Fruit fly (Drosophila melanogaster) whole organism, embryonic: Measurements from ENCODE around the gene Sirup.

ENCODE experiments used
- B-H2 ChIP-seq: fragments of 200-800 bp; sonication (Bioruptor generic); optimal IDR thresholded peaks from 2 replicates; lab custom pipeline; 2018; ENCODE audit warnings: missing biosample characterization, mild to moderate bottlenecking, missing genetic modification characterization
- Bgb ChIP-seq: fragments of 200-800 bp; sonication (Bioruptor generic); IDR thresholded peaks from 2 replicates; pipeline ENCODE4 v1.3.6; 2022; ENCODE audit warnings: missing biosample characterization, missing genetic modification characterization; ENCODE audit not compliant: partially characterized antibody
- CG11560 ChIP-seq: fragments of 200-800 bp; sonication (Bioruptor generic); IDR thresholded peaks from 3 replicates; pipeline ENCODE4 v1.3.6; 2022; ENCODE audit warnings: missing biosample characterization, missing genetic modification characterization
- CG11696 ChIP-seq: fragments of 200-800 bp; sonication (Bioruptor generic); IDR thresholded peaks from 2 replicates; pipeline ENCODE4 v1.3.6; 2022; ENCODE audit warnings: missing biosample characterization, missing genetic modification characterization
- CG17912 ChIP-seq: fragments of 200-800 bp; sonication (Bioruptor generic); optimal IDR thresholded peaks from 2 replicates; lab custom pipeline; 2018; ENCODE audit warnings: missing biosample characterization, mild to moderate bottlenecking, missing genetic modification characterization
- CG18262 ChIP-seq: fragments of 200-800 bp; optimal IDR thresholded peaks from 3 replicates; lab custom pipeline; 2019; ENCODE audit warnings: missing biosample characterization, mild to moderate bottlenecking, missing genetic modification characterization, moderate library complexity
- CG2875 ChIP-seq: fragments of 200-800 bp; sonication (Bioruptor generic); optimal IDR thresholded peaks from 2 replicates; lab custom pipeline; 2017; ENCODE audit warnings: missing biosample characterization, mild to moderate bottlenecking, missing genetic modification characterization, missing genetic modification reagents
- CG3847 ChIP-seq: fragments of 200-800 bp; sonication (Bioruptor generic); IDR thresholded peaks from 2 replicates; pipeline ENCODE4 v1.3.6; 2022; ENCODE audit warnings: missing biosample characterization, missing genetic modification characterization
- CG42726 ChIP-seq: fragments of 200-800 bp; sonication (Bioruptor generic); IDR thresholded peaks from 2 replicates; pipeline ENCODE4 v1.3.6; 2022; ENCODE audit warnings: missing biosample characterization, missing genetic modification characterization; ENCODE audit not compliant: partially characterized antibody
- CG4282 ChIP-seq: fragments of 200-800 bp; sonication (Bioruptor generic); optimal IDR thresholded peaks from 2 replicates; lab custom pipeline; 2016; ENCODE audit warnings: missing biosample characterization, missing genetic modification characterization
- CG5245 ChIP-seq: fragments of 200-800 bp; sonication (Bioruptor generic); optimal IDR thresholded peaks from 3 replicates; lab custom pipeline; 2016; ENCODE audit warnings: missing biosample characterization, missing genetic modification characterization
- CG6683 ChIP-seq: fragments of 200-800 bp; sonication (Bioruptor generic); optimal IDR thresholded peaks from 2 replicates; lab custom pipeline; 2017; ENCODE audit warnings: missing biosample characterization, mild to moderate bottlenecking, missing genetic modification characterization, missing genetic modification reagents
- CG6854 ChIP-seq: fragments of 200-800 bp; sonication (Bioruptor generic); optimal IDR thresholded peaks from 3 replicates; lab custom pipeline; 2017; ENCODE audit warnings: missing biosample characterization, mild to moderate bottlenecking, missing genetic modification characterization
- CG7271 ChIP-seq: fragments of 200-800 bp; sonication (Bioruptor generic); optimal IDR thresholded peaks from 2 replicates; lab custom pipeline; 2018; ENCODE audit warnings: missing biosample characterization, mild to moderate bottlenecking, missing genetic modification characterization, moderate library complexity
- CG7928 ChIP-seq: fragments of 200-800 bp; sonication (Bioruptor generic); optimal IDR thresholded peaks from 2 replicates; lab custom pipeline; 2017; ENCODE audit warnings: missing biosample characterization, mild to moderate bottlenecking, missing genetic modification characterization
- CG8281 ChIP-seq: fragments of 200-800 bp; sonication (Bioruptor generic); optimal IDR thresholded peaks from 2 replicates; lab custom pipeline; 2018; ENCODE audit warnings: missing biosample characterization, mild to moderate bottlenecking, missing genetic modification characterization, moderate library complexity
- CG8388 ChIP-seq: fragments of 200-800 bp; sonication (Bioruptor generic); optimal IDR thresholded peaks from 2 replicates; lab custom pipeline; 2019; ENCODE audit warnings: missing biosample characterization, mild to moderate bottlenecking, missing genetic modification characterization, moderate library complexity
- Dbx ChIP-seq: fragments of 200-800 bp; sonication (Bioruptor generic); IDR thresholded peaks from 3 replicates; pipeline ENCODE4 v1.3.6; 2022; ENCODE audit warnings: missing biosample characterization, missing genetic modification characterization
- Dfd ChIP-seq, 2 experiments: fragments of >200 bp; optimal IDR thresholded peaks; 2 replicates each; lab custom pipeline; 2017; ENCODE audit warnings: missing biosample characterization in 2 of 2, missing genetic modification characterization in 2 of 2
- Dip3 ChIP-seq: fragments of 200-800 bp; sonication (Bioruptor generic); optimal IDR thresholded peaks from 3 replicates; lab custom pipeline; 2016; ENCODE audit warnings: missing biosample characterization, missing genetic modification characterization
- Dref ChIP-seq: fragments of 200-800 bp; sonication (Bioruptor generic); IDR thresholded peaks from 2 replicates; pipeline ENCODE4 v1.3.6; 2022; ENCODE audit warnings: missing biosample characterization, missing genetic modification characterization
- Drgx ChIP-seq: fragments of 200-800 bp; sonication (Bioruptor generic); IDR thresholded peaks from 2 replicates; pipeline ENCODE4 v1.3.6; 2022; ENCODE audit warnings: missing biosample characterization, missing genetic modification characterization
- E2f2 ChIP-seq: fragments of 200-800 bp; sonication (Bioruptor generic); IDR thresholded peaks from 2 replicates; pipeline ENCODE4 v1.3.6; 2022; ENCODE audit warnings: missing biosample characterization, missing genetic modification characterization
- Fer1 ChIP-seq: fragments of 200-800 bp; sonication (Bioruptor generic); optimal IDR thresholded peaks from 2 replicates; lab custom pipeline; 2017; ENCODE audit warnings: missing biosample characterization, mild to moderate bottlenecking, missing genetic modification characterization
- Gsc ChIP-seq: fragments of 200-800 bp; sonication (Bioruptor generic); IDR thresholded peaks from 2 replicates; pipeline ENCODE4 v1.3.6; 2022; ENCODE audit warnings: missing biosample characterization, missing genetic modification characterization
- Hsf ChIP-seq: fragments of 200-800 bp; sonication (Bioruptor generic); optimal IDR thresholded peaks from 3 replicates; lab custom pipeline; 2016; ENCODE audit warnings: missing biosample characterization, missing genetic modification characterization
- MTF-1 ChIP-seq: fragments of 200-800 bp; sonication (Bioruptor generic); optimal IDR thresholded peaks from 2 replicates; lab custom pipeline; 2018; ENCODE audit warnings: missing biosample characterization, mild to moderate bottlenecking, missing genetic modification characterization, borderline replicate concordance
- Myb ChIP-seq: fragments of 200-800 bp; sonication (Bioruptor generic); optimal IDR thresholded peaks from 2 replicates; lab custom pipeline; 2016; ENCODE audit warnings: missing biosample characterization, missing genetic modification characterization
- Rx ChIP-seq: fragments of 200-800 bp; sonication (Bioruptor generic); IDR thresholded peaks from 2 replicates; pipeline ENCODE4 v1.3.6; 2022; ENCODE audit warnings: missing biosample characterization, missing genetic modification characterization
- bbx ChIP-seq: fragments of 200-800 bp; sonication (Bioruptor generic); IDR thresholded peaks from 2 replicates; pipeline ENCODE4 v1.3.6; 2022; ENCODE audit warnings: missing biosample characterization, missing genetic modification characterization; ENCODE audit not compliant: partially characterized antibody
- br ChIP-seq: fragments of >200 bp; optimal IDR thresholded peaks from 2 replicates; lab custom pipeline; 2017
- btn ChIP-seq: fragments of 200-800 bp; sonication (Bioruptor generic); optimal IDR thresholded peaks from 2 replicates; lab custom pipeline; 2016; ENCODE audit warnings: missing biosample characterization, missing genetic modification characterization
- chif ChIP-seq, 2 experiments: fragments of 200-800 bp; sonication (Bioruptor generic); optimal IDR thresholded peaks; 3 replicates each; lab custom pipeline; 2016; ENCODE audit warnings: missing biosample characterization in 2 of 2, missing genetic modification characterization in 2 of 2
- croc ChIP-seq: fragments of 200-800 bp; sonication (Bioruptor generic); conservative IDR thresholded peaks from 3 replicates; pipeline ENCODE4 v1.3.6; 2022; ENCODE audit warnings: missing biosample characterization, missing genetic modification characterization
- crp ChIP-seq, 2 experiments: fragments of 200-800 bp; sonication (Bioruptor generic); optimal IDR thresholded peaks; 2 replicates in 1 of 2; 3 replicates in 1 of 2; lab custom pipeline; 2017; ENCODE audit warnings: missing biosample characterization in 2 of 2, missing genetic modification characterization in 2 of 2, mild to moderate bottlenecking in 1 of 2, moderate library complexity in 1 of 2
- da ChIP-seq: fragments of 200-800 bp; sonication (Bioruptor generic); optimal IDR thresholded peaks from 2 replicates; lab custom pipeline; 2016; ENCODE audit warnings: missing biosample characterization, missing genetic modification characterization
- eyg ChIP-seq: fragments of 200-800 bp; sonication (Bioruptor generic); optimal IDR thresholded peaks from 3 replicates; lab custom pipeline; 2016; ENCODE audit warnings: missing biosample characterization, missing genetic modification characterization
- ftz-f1 ChIP-seq: fragments of 200-800 bp; sonication (Bioruptor generic); optimal IDR thresholded peaks from 2 replicates; lab custom pipeline; 2016; ENCODE audit warnings: missing biosample characterization, missing genetic modification characterization
- jumu ChIP-seq: fragments of 200-800 bp; sonication (Bioruptor generic); optimal IDR thresholded peaks from 3 replicates; lab custom pipeline; 2016; ENCODE audit warnings: missing biosample characterization, missing genetic modification characterization
- nerfin-2 ChIP-seq: fragments of 200-800 bp; sonication (Bioruptor generic); IDR thresholded peaks from 2 replicates; pipeline ENCODE4 v1.3.6; 2022; ENCODE audit warnings: missing biosample characterization, missing genetic modification characterization; ENCODE audit not compliant: partially characterized antibody
- pnt ChIP-seq: fragments of 200-800 bp; sonication (Bioruptor generic); optimal IDR thresholded peaks from 3 replicates; lab custom pipeline; 2016; ENCODE audit warnings: missing biosample characterization, missing genetic modification characterization
- pzg ChIP-seq: fragments of 200-800 bp; sonication (Bioruptor generic); optimal IDR thresholded peaks from 3 replicates; lab custom pipeline; 2018; ENCODE audit warnings: missing biosample characterization, mild to moderate bottlenecking, missing genetic modification characterization, moderate library complexity
- seq ChIP-seq: fragments of 200-800 bp; sonication (Bioruptor generic); IDR thresholded peaks from 2 replicates; pipeline ENCODE4 v1.3.6; 2022; ENCODE audit warnings: missing biosample characterization, missing genetic modification characterization
- slp2 ChIP-seq: fragments of 200-800 bp; sonication (Bioruptor generic); optimal IDR thresholded peaks from 2 replicates; lab custom pipeline; 2016; ENCODE audit warnings: missing biosample characterization, missing genetic modification characterization
- sr ChIP-seq: fragments of 200-800 bp; sonication (Bioruptor generic); IDR thresholded peaks from 3 replicates; pipeline ENCODE4 v1.3.6; 2022; ENCODE audit warnings: missing biosample characterization, missing genetic modification characterization
- stc ChIP-seq: fragments of 200-800 bp; sonication (Bioruptor generic); IDR thresholded peaks from 2 replicates; pipeline ENCODE4 v1.3.6; 2022; ENCODE audit warnings: missing biosample characterization, missing genetic modification characterization
- tgo ChIP-seq: fragments of 200-800 bp; sonication (Bioruptor generic); IDR thresholded peaks from 3 replicates; pipeline ENCODE4 v1.3.6; 2022; ENCODE audit warnings: missing biosample characterization, missing genetic modification characterization
- trem ChIP-seq: fragments of 200-800 bp; optimal IDR thresholded peaks from 3 replicates; lab custom pipeline; 2019; ENCODE audit warnings: missing biosample characterization, mild to moderate bottlenecking, missing genetic modification characterization, moderate library complexity
- tx ChIP-seq: fragments of 200-800 bp; sonication (Bioruptor generic); optimal IDR thresholded peaks from 2 replicates; lab custom pipeline; 2016; ENCODE audit warnings: missing biosample characterization, missing genetic modification characterization
- vvl ChIP-seq: fragments of 200-800 bp; sonication (Bioruptor generic); IDR thresholded peaks from 2 replicates; pipeline ENCODE4 v1.3.6; 2022; ENCODE audit warnings: missing biosample characterization, missing genetic modification characterization
- yki ChIP-seq: fragments of >200 bp; optimal IDR thresholded peaks from 3 replicates; lab custom pipeline; 2018
- zfh1 ChIP-seq: fragments of 200-800 bp; sonication (Bioruptor generic); IDR thresholded peaks from 3 replicates; pipeline ENCODE4 v1.3.6; 2022; ENCODE audit warnings: missing biosample characterization, missing genetic modification characterization

The Sirup gene

DNA sequence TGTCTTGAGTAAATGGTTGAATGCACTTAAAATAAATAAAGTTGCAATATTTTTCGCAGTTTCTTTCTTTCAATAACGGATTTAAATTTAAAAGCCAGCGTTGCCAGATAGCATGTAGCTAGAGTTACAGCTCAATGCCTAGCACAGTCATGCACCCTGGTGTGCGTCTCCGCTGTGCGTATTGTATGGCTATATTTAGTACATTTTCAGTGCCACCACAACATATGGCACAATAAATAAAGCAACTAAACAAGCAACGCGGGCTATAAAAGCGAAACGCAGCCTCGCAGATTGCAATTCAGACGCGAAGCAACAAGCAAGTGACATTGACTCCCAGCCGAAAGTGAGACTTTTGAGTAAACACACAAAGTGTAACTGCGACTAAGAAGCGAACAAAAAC lies at the start of gene Sirup (continued):
- TF ChIP-seq Dref (GFP tag; lab: Robert Waterston, UW) (peak; percentile 52), chif (GFP tag; optimal IDR thresholded peaks at IDR 0.05; lab: Kevin White, UChicago) (no peak), yki (no peak), CG8281 (tag; lab: Kevin White, UChicago) (no peak), CG8388 (no peak), br (lab: Kevin White, UChicago) (no peak), stc (GFP tag; lab: Robert Waterston, UW) (no peak), CG7928 (no peak), CG6683 (GFP tag; lab: Kevin White, UChicago) (no peak), Hsf (GFP tag; lab: Kevin White, UChicago) (no peak), sr (GFP tag; lab: Robert Waterston, UW) (0 out of 3 replicates have a peak, but pooled peaks have one; percentile 15), CG17912 (GFP tag; lab: Kevin White, UChicago) (peak; percentile 11), nerfin-2 (GFP tag; lab: Robert Waterston, UW) (peak; percentile 38; the same call in 1 of the 2 replicates), btn (GFP tag; lab: Kevin White, UChicago) (no peak), Dfd (GFP tag; optimal IDR thresholded peaks at IDR 0.05; lab: Kevin White, UChicago) (no peak), seq (GFP tag; lab: Robert Waterston, UW) (no peak), Fer1 (GFP tag; lab: Kevin White, UChicago) (peak; percentile 9), CG7271 (tag; lab: Kevin White, UChicago) (no peak), MTF-1 (GFP tag; lab: Kevin White, UChicago) (no peak), eyg (GFP tag; lab: Kevin White, UChicago) (no peak), Myb (GFP tag; lab: Kevin White, UChicago) (peak; percentile 98), B-H2 (GFP tag; lab: Kevin White, UChicago) (no peak), Dbx (GFP tag; lab: Robert Waterston, UW) (no peak), croc (GFP tag; lab: Robert Waterston, UW) (no peak), E2f2 (GFP tag; lab: Robert Waterston, UW) (peak; percentile 94), trem (tag; lab: Kevin White, UChicago) (peak; percentile 54), bbx (peak; percentile 60), CG5245 (GFP tag; lab: Kevin White, UChicago) (no peak), CG4282 (GFP tag; lab: Kevin White, UChicago) (no peak), Bgb (peak; percentile 55; the same call in 1 of the 2 replicates), Gsc (no peak), jumu (GFP tag; lab: Kevin White, UChicago) (no peak), vvl (peak; percentile 37), Drgx (GFP tag; lab: Robert Waterston, UW) (peak; percentile 47), da (GFP tag; lab: Kevin White, UChicago) (no peak), pzg (GFP tag; lab: Kevin White, UChicago) (peak; percentile 92), crp (GFP tag; optimal IDR thresholded peaks at IDR 0.05; lab: Kevin White, UChicago) (peak; percentile 32 to 86), CG42726 (peak; percentile 64; the same call in 1 of the 2 replicates), CG2875 (GFP tag; lab: Kevin White, UChicago) (no peak), CG3847 (GFP tag; lab: Robert Waterston, UW) (peak; percentile 55; the same call in 1 of the 2 replicates), CG11696 (GFP tag; lab: Robert Waterston, UW) (no peak), CG6854 (no peak), Rx (GFP tag; lab: Robert Waterston, UW) (no peak), Dip3 (GFP tag; lab: Kevin White, UChicago) (no peak), pnt (GFP tag; lab: Kevin White, UChicago) (no peak), slp2 (GFP tag; lab: Kevin White, UChicago) (no peak), zfh1 (GFP tag; lab: Robert Waterston, UW) (peak; percentile 15; the same call in 1 of the 3 replicates), tx (GFP tag; lab: Kevin White, UChicago) (peak; percentile 14), CG11560 (tag; lab: Robert Waterston, UW) (peak; percentile 70; the same call in 2 of the 3 replicates), ftz-f1 (GFP tag; lab: Kevin White, UChicago) (peak; percentile 2), tgo (GFP tag; lab: Robert Waterston, UW) (no peak), CG18262 (no peak)
